Worm (Caenorhabditis elegans) whole organism, L1 larva: ENCODE data around the gene srp-2.
A peak's percentile ranks its signal among the peaks of the same experiment; 100 is the strongest.

Experiments
- C16A3.4 ChIP-seq: fragments of 150-350 bp; optimal IDR thresholded peaks from 2 replicates; lab custom pipeline; 2014; ENCODE audit warnings: missing biosample characterization, missing genetic modification characterization
- C34B4.2 ChIP-seq: sonication (generic microtip); optimal IDR thresholded peaks from 2 replicates; lab custom pipeline; 2017; ENCODE audit warnings: mild to moderate bottlenecking, missing genetic modification characterization, missing compliant biosample characterization
- F16B12.6 ChIP-seq: fragments of 150-350 bp; optimal IDR thresholded peaks from 2 replicates; lab custom pipeline; 2014; ENCODE audit warnings: missing biosample characterization, missing genetic modification characterization
- aly-2 ChIP-seq: fragments of 150-350 bp; optimal IDR thresholded peaks from 2 replicates; lab custom pipeline; 2014; ENCODE audit warnings: missing biosample characterization, missing genetic modification characterization
- ceh-82 ChIP-seq, 3 experiments: fragments of 150-350 bp in 1 of 3; sonication (generic microtip) in 2 of 3; optimal IDR thresholded peaks; 2 replicates each; lab custom pipeline; 2014 to 2017; ENCODE audit warnings: missing biosample characterization in 3 of 3, missing genetic modification characterization in 3 of 3
- ceh-88 ChIP-seq: fragments of 200-800 bp; sonication (Bioruptor generic); IDR thresholded peaks from 2 replicates; pipeline ENCODE4 v1.3.6; 2022; ENCODE audit warnings: missing genetic modification characterization, missing compliant biosample characterization
- ceh-90 ChIP-seq: sonication (generic microtip); optimal IDR thresholded peaks from 2 replicates; lab custom pipeline; 2016; ENCODE audit warnings: missing genetic modification characterization, missing compliant biosample characterization
- ces-1 ChIP-seq: fragments of 150-350 bp; optimal IDR thresholded peaks from 2 replicates; lab custom pipeline; 2014; ENCODE audit warnings: missing biosample characterization, missing genetic modification reagents, missing genetic modification characterization
- dsc-1 ChIP-seq: sonication (generic microtip); optimal IDR thresholded peaks from 2 replicates; lab custom pipeline; 2016; ENCODE audit warnings: mild to moderate bottlenecking, missing genetic modification characterization, missing compliant biosample characterization
- efl-3 ChIP-seq: fragments of 200-800 bp; sonication (Bioruptor generic); optimal IDR thresholded peaks from 2 replicates; lab custom pipeline; 2018; ENCODE audit warnings: mild to moderate bottlenecking, missing genetic modification characterization, missing compliant biosample characterization
- egl-13 ChIP-seq: sonication (generic microtip); optimal IDR thresholded peaks from 2 replicates; lab custom pipeline; 2016; ENCODE audit warnings: missing genotype, missing genetic modification reagents, missing genetic modification characterization, missing compliant biosample characterization
- egl-27 ChIP-seq, 2 experiments: fragments of 150-350 bp in 1 of 2; sonication (generic microtip); optimal IDR thresholded peaks; 3 replicates each; lab custom pipeline; 2017 to 2018; ENCODE audit warnings: missing biosample characterization in 2 of 2, missing genetic modification characterization in 2 of 2, missing genetic modification reagents in 2 of 2
- elt-2 ChIP-seq: sonication (generic microtip); optimal IDR thresholded peaks from 2 replicates; lab custom pipeline; 2016; ENCODE audit warnings: missing genetic modification characterization, mild to moderate bottlenecking, inconsistent platforms, missing compliant biosample characterization, missing genetic modification reagents
- fkh-4 ChIP-seq: sonication (generic microtip); optimal IDR thresholded peaks from 2 replicates; lab custom pipeline; 2016; ENCODE audit warnings: missing compliant biosample characterization, missing genetic modification characterization, borderline replicate concordance
- fkh-8 ChIP-seq: sonication (generic microtip); optimal IDR thresholded peaks from 2 replicates; lab custom pipeline; 2016; ENCODE audit warnings: mild to moderate bottlenecking, missing genetic modification characterization, missing compliant biosample characterization
- grh-1 ChIP-seq: fragments of 200-800 bp; sonication (Bioruptor generic); IDR thresholded peaks from 2 replicates; pipeline ENCODE4 v1.3.6; 2022; ENCODE audit warnings: missing genetic modification reagents, missing genetic modification characterization, missing compliant biosample characterization
- hlh-17 ChIP-seq: fragments of 200-800 bp; sonication (Bioruptor generic); optimal IDR thresholded peaks from 2 replicates; lab custom pipeline; 2018; ENCODE audit warnings: missing genetic modification characterization, mild to moderate bottlenecking, missing compliant biosample characterization, moderate library complexity, borderline replicate concordance
- hlh-4 ChIP-seq: sonication (generic microtip); optimal IDR thresholded peaks from 2 replicates; lab custom pipeline; 2016; ENCODE audit warnings: mild to moderate bottlenecking, missing genetic modification characterization, missing compliant biosample characterization
- irx-1 ChIP-seq: sonication (generic microtip); optimal IDR thresholded peaks from 2 replicates; lab custom pipeline; 2016; ENCODE audit warnings: missing genetic modification characterization, missing compliant biosample characterization
- jun-1 ChIP-seq: fragments of 150-350 bp; optimal IDR thresholded peaks from 2 replicates; lab custom pipeline; 2014; ENCODE audit warnings: missing biosample characterization, missing genetic modification reagents, missing genetic modification characterization
- lin-13 ChIP-seq: fragments of 150-350 bp; optimal IDR thresholded peaks from 2 replicates; lab custom pipeline; 2014; ENCODE audit warnings: missing biosample characterization, missing genetic modification reagents, missing genetic modification characterization
- lin-35 ChIP-seq, 2 experiments: fragments of 150-350 bp; optimal IDR thresholded peaks; 2 replicates each; lab custom pipeline; 2014; ENCODE audit warnings: missing biosample characterization in 2 of 2, missing genetic modification characterization in 2 of 2, missing genetic modification reagents in 2 of 2
- lin-39 ChIP-seq: fragments of 150-350 bp; optimal IDR thresholded peaks from 2 replicates; lab custom pipeline; 2014; ENCODE audit warnings: missing biosample characterization, missing genetic modification reagents, missing genetic modification characterization
- lir-3 ChIP-seq: sonication (generic microtip); optimal IDR thresholded peaks from 2 replicates; lab custom pipeline; 2016; ENCODE audit warnings: mild to moderate bottlenecking, missing genetic modification characterization, moderate library complexity, missing compliant biosample characterization; ENCODE audit not compliant: poor library complexity
- lsy-2 ChIP-seq, 2 experiments: fragments of 150-350 bp; optimal IDR thresholded peaks; 2 replicates each; lab custom pipeline; 2014; ENCODE audit warnings: missing biosample characterization in 2 of 2, missing genetic modification characterization in 2 of 2
- mab-9 ChIP-seq: fragments of 200-800 bp; sonication (Bioruptor generic); IDR thresholded peaks from 2 replicates; pipeline ENCODE4 v1.3.6; 2022; ENCODE audit warnings: missing genetic modification reagents, missing genetic modification characterization, missing compliant biosample characterization
- mdl-1 ChIP-seq, 2 experiments: fragments of 150-350 bp; optimal IDR thresholded peaks; 2 replicates each; lab custom pipeline; 2014 to 2017; ENCODE audit warnings: missing biosample characterization in 2 of 2, missing genetic modification characterization in 2 of 2, inconsistent platforms in 1 of 2
- mef-2 ChIP-seq: fragments of 150-350 bp; optimal IDR thresholded peaks from 2 replicates; lab custom pipeline; 2014; ENCODE audit warnings: missing biosample characterization, missing genetic modification characterization
- nhr-11 ChIP-seq: fragments of 150-350 bp; optimal IDR thresholded peaks from 2 replicates; lab custom pipeline; 2014; ENCODE audit warnings: missing biosample characterization, missing genetic modification characterization
- nhr-12 ChIP-seq: sonication (generic microtip); optimal IDR thresholded peaks from 2 replicates; lab custom pipeline; 2017; ENCODE audit warnings: missing biosample characterization, missing genetic modification characterization
- nhr-19 ChIP-seq: fragments of 200-800 bp; sonication (Bioruptor generic); conservative IDR thresholded peaks from 2 replicates; pipeline ENCODE4 v1.3.6; 2022; ENCODE audit warnings: missing genetic modification characterization, missing compliant biosample characterization
- nhr-20 ChIP-seq: sonication (generic microtip); optimal IDR thresholded peaks from 2 replicates; lab custom pipeline; 2016; ENCODE audit warnings: mild to moderate bottlenecking, missing genetic modification characterization, missing compliant biosample characterization
- nhr-237 ChIP-seq: fragments of 150-350 bp; optimal IDR thresholded peaks from 2 replicates; lab custom pipeline; 2014; ENCODE audit warnings: missing biosample characterization, missing genetic modification characterization
- nhr-71 ChIP-seq: sonication (generic microtip); optimal IDR thresholded peaks from 2 replicates; lab custom pipeline; 2016; ENCODE audit warnings: mild to moderate bottlenecking, missing genetic modification characterization, moderate library complexity, missing compliant biosample characterization
- nhr-77 ChIP-seq: fragments of 150-350 bp; optimal IDR thresholded peaks from 2 replicates; lab custom pipeline; 2014; ENCODE audit warnings: missing biosample characterization, missing genetic modification characterization
- nhr-84 ChIP-seq: sonication (generic microtip); optimal IDR thresholded peaks from 2 replicates; lab custom pipeline; 2017; ENCODE audit warnings: missing biosample characterization, missing genetic modification characterization
- nhr-90 ChIP-seq: sonication (generic microtip); optimal IDR thresholded peaks from 2 replicates; lab custom pipeline; 2016; ENCODE audit warnings: mild to moderate bottlenecking, missing genetic modification characterization, missing compliant biosample characterization; ENCODE audit not compliant: poor library complexity
- rnt-1 ChIP-seq: sonication (generic microtip); optimal IDR thresholded peaks from 2 replicates; lab custom pipeline; 2016; ENCODE audit warnings: mild to moderate bottlenecking, missing genetic modification characterization, moderate library complexity, missing compliant biosample characterization
- skn-1 ChIP-seq: fragments of 150-350 bp; optimal IDR thresholded peaks from 2 replicates; lab custom pipeline; 2014; ENCODE audit warnings: missing biosample characterization, missing genetic modification characterization
- snu-23 ChIP-seq: sonication (generic microtip); optimal IDR thresholded peaks from 2 replicates; lab custom pipeline; 2016; ENCODE audit warnings: missing genetic modification characterization, missing compliant biosample characterization
- sup-37 ChIP-seq: fragments of 200-800 bp; sonication (Bioruptor generic); optimal IDR thresholded peaks from 2 replicates; lab custom pipeline; 2018; ENCODE audit warnings: mild to moderate bottlenecking, missing genetic modification characterization, missing compliant biosample characterization
- tlp-1 ChIP-seq: fragments of 150-350 bp; optimal IDR thresholded peaks from 2 replicates; lab custom pipeline; 2014; ENCODE audit warnings: missing biosample characterization, missing genetic modification characterization
- unc-130 ChIP-seq: fragments of 150-350 bp; optimal IDR thresholded peaks from 2 replicates; lab custom pipeline; 2017; ENCODE audit warnings: missing biosample characterization, missing genetic modification characterization, inconsistent platforms
- unc-30 ChIP-seq: sonication (generic microtip); optimal IDR thresholded peaks from 2 replicates; lab custom pipeline; 2017; ENCODE audit warnings: missing biosample characterization, missing genetic modification characterization
- unc-62 ChIP-seq: fragments of 150-350 bp; optimal IDR thresholded peaks from 2 replicates; lab custom pipeline; 2014; ENCODE audit warnings: missing biosample characterization, missing genetic modification reagents, missing genetic modification characterization
- unc-86 ChIP-seq: sonication (generic microtip); optimal IDR thresholded peaks from 2 replicates; lab custom pipeline; 2016; ENCODE audit warnings: missing genetic modification characterization, missing compliant biosample characterization
- zag-1 ChIP-seq: fragments of 150-350 bp; optimal IDR thresholded peaks from 2 replicates; lab custom pipeline; 2014; ENCODE audit warnings: missing biosample characterization, missing genetic modification characterization
- zip-4 ChIP-seq: fragments of 200-800 bp; sonication (Bioruptor generic); optimal IDR thresholded peaks from 2 replicates; lab custom pipeline; 2018; ENCODE audit warnings: mild to moderate bottlenecking, missing genetic modification characterization, moderate library complexity, missing compliant biosample characterization
- ztf-11 ChIP-seq, 2 experiments: sonication (generic microtip); optimal IDR thresholded peaks; 2 replicates each; lab custom pipeline; 2016 to 2017; ENCODE audit warnings: missing genetic modification characterization in 2 of 2, missing biosample characterization in 1 of 2, missing compliant biosample characterization in 1 of 2
- ztf-4 ChIP-seq: fragments of 150-350 bp; optimal IDR thresholded peaks from 2 replicates; lab custom pipeline; 2014; ENCODE audit warnings: missing biosample characterization, missing genetic modification characterization

srp-2 gene

ce11 chrV:723895-724352 lies 38.5 kb upstream of the srp-2 start, which contains the start of gene fbxb-72 (continued):
- TF ChIP-seq lin-35 (GFP tag; optimal IDR thresholded peaks at IDR 0.05; lab: Kevin White, UChicago): peak in 1 of 2 experiments; percentile 85
- no peak for TF ChIP-seq nhr-237
- no peak for TF ChIP-seq fkh-4 (tag; lab: Kevin White, UChicago)
- TF ChIP-seq mdl-1 (tag; optimal IDR thresholded peaks at IDR 0.05; lab: Kevin White, UChicago): no peak
- TF ChIP-seq elt-2 (tag; lab: Kevin White, UChicago): peak; percentile 60
- TF ChIP-seq ceh-82 (tag; optimal IDR thresholded peaks at IDR 0.05; lab: Kevin White, UChicago): no peak
- peak; percentile 51 for TF ChIP-seq nhr-20
- no peak for TF ChIP-seq ceh-90 (tag; lab: Kevin White, UChicago)
- no peak for TF ChIP-seq hlh-4 (tag; lab: Kevin White, UChicago)
- TF ChIP-seq nhr-84 (tag; lab: Kevin White, UChicago): peak; percentile 59
- peak; percentile 85 for TF ChIP-seq ztf-4 (tag; lab: Kevin White, UChicago)
- no peak for TF ChIP-seq zag-1
- TF ChIP-seq unc-62 (GFP tag; lab: Kevin White, UChicago): no peak
- peak; percentile 76 for TF ChIP-seq nhr-90 (tag; lab: Kevin White, UChicago)
- peak; percentile 3 for TF ChIP-seq irx-1 (tag; lab: Kevin White, UChicago)
- TF ChIP-seq nhr-71 (tag; lab: Kevin White, UChicago): peak; percentile 84
- TF ChIP-seq ces-1 (GFP tag; lab: Kevin White, UChicago): no peak
- TF ChIP-seq nhr-19 (GFP tag; lab: Robert Waterston, UW): peak; percentile 70
- peak; percentile 17 for TF ChIP-seq nhr-11
- no peak for TF ChIP-seq unc-130
- peak; percentile 38; the same call in 1 of the 2 replicates for TF ChIP-seq ceh-88 (GFP tag; lab: Robert Waterston, UW)
- TF ChIP-seq aly-2 (tag; lab: Kevin White, UChicago): peak; percentile 100
- TF ChIP-seq lin-13 (GFP tag; lab: Kevin White, UChicago): no peak
- no peak for TF ChIP-seq mef-2
- no peak for TF ChIP-seq nhr-77 (tag; lab: Kevin White, UChicago)
- TF ChIP-seq unc-86 (tag; lab: Kevin White, UChicago): no peak
- no peak for TF ChIP-seq dsc-1 (tag; lab: Kevin White, UChicago)
- TF ChIP-seq sup-37 (GFP tag; lab: Kevin White, UChicago): peak; percentile 55
- TF ChIP-seq tlp-1 (tag; lab: Kevin White, UChicago): no peak
- TF ChIP-seq egl-13: no peak
- peak; percentile 23 for TF ChIP-seq zip-4 (GFP tag; lab: Kevin White, UChicago)
- TF ChIP-seq unc-30: no peak
- no peak for TF ChIP-seq nhr-12 (tag; lab: Kevin White, UChicago)
- TF ChIP-seq C16A3.4 (tag; lab: Kevin White, UChicago): peak; percentile 92
- TF ChIP-seq fkh-8 (tag; lab: Kevin White, UChicago): peak; percentile 46
- TF ChIP-seq lin-39 (tag; lab: Kevin White, UChicago): peak; percentile 37
- TF ChIP-seq skn-1 (tag; lab: Kevin White, UChicago): no peak
- TF ChIP-seq snu-23 (GFP tag; lab: Kevin White, UChicago): peak; percentile 78
- peak; percentile 47 for TF ChIP-seq lir-3 (tag; lab: Kevin White, UChicago)
- TF ChIP-seq grh-1: no peak
- no peak for TF ChIP-seq egl-27 (tag; optimal IDR thresholded peaks at IDR 0.05; lab: Kevin White, UChicago)
- no peak for TF ChIP-seq mab-9 (GFP tag; lab: Robert Waterston, UW)
- TF ChIP-seq C34B4.2: no peak
- TF ChIP-seq ztf-11 (tag; optimal IDR thresholded peaks at IDR 0.05; lab: Kevin White, UChicago): peak in 1 of 2 experiments; percentile 5
- no peak for TF ChIP-seq F16B12.6
- no peak for TF ChIP-seq efl-3 (GFP tag; lab: Kevin White, UChicago)
- peak; percentile 51 to 58 for TF ChIP-seq lsy-2 (tag; optimal IDR thresholded peaks at IDR 0.05; lab: Kevin White, UChicago)
- TF ChIP-seq jun-1 (tag; lab: Kevin White, UChicago): peak; percentile 48
- no peak for TF ChIP-seq hlh-17 (GFP tag; lab: Kevin White, UChicago)
- peak; percentile 53 for TF ChIP-seq rnt-1 (tag; lab: Kevin White, UChicago)
- TF ChIP-seq, all 84 proteins: peak for 32
